Worm (Caenorhabditis elegans) whole organism, late embryonic: ENCODE results near the gene clc-31.

ENCODE experiments used
- C38D4.7 ChIP-seq: fragments of 200-800 bp; sonication (Bioruptor generic); optimal IDR thresholded peaks from 2 replicates; lab custom pipeline; 2018; ENCODE audit warnings: mild to moderate bottlenecking, missing genetic modification characterization, moderate library complexity, missing compliant biosample characterization
- ceh-22 ChIP-seq: sonication (generic microtip); optimal IDR thresholded peaks from 2 replicates; lab custom pipeline; 2017; ENCODE audit warnings: missing biosample characterization, missing genetic modification characterization
- dmd-4 ChIP-seq: sonication (generic microtip); optimal IDR thresholded peaks from 2 replicates; lab custom pipeline; 2016; ENCODE audit warnings: borderline replicate concordance, missing genetic modification characterization, missing compliant biosample characterization
- fkh-10 ChIP-seq: fragments of 150-350 bp; optimal IDR thresholded peaks from 2 replicates; lab custom pipeline; 2014; ENCODE audit warnings: missing biosample characterization, missing genetic modification reagents, missing genetic modification characterization
- hlh-13 ChIP-seq: fragments of 200-800 bp; sonication (Bioruptor generic); optimal IDR thresholded peaks from 2 replicates; lab custom pipeline; 2018; ENCODE audit warnings: mild to moderate bottlenecking, missing genetic modification characterization, missing compliant biosample characterization
- hlh-8 ChIP-seq: sonication (generic microtip); optimal IDR thresholded peaks from 2 replicates; lab custom pipeline; 2016; ENCODE audit warnings: missing genotype, missing genetic modification characterization, missing compliant biosample characterization
- nhr-11 ChIP-seq: fragments of 150-350 bp; optimal IDR thresholded peaks from 2 replicates; lab custom pipeline; 2014; ENCODE audit warnings: missing biosample characterization, missing genetic modification characterization
- npax-4 ChIP-seq: sonication (generic microtip); optimal IDR thresholded peaks from 2 replicates; lab custom pipeline; 2016; ENCODE audit warnings: missing genetic modification characterization, missing compliant biosample characterization
- pha-4 ChIP-seq: fragments of 150-350 bp; optimal IDR thresholded peaks from 2 replicates; lab custom pipeline; 2018; ENCODE audit warnings: missing biosample characterization, missing genetic modification reagents, missing genetic modification characterization
- sox-2 ChIP-seq: fragments of 200-800 bp; sonication (Bioruptor generic); IDR thresholded peaks from 2 replicates; pipeline ENCODE4 v1.3.6; 2022; ENCODE audit warnings: missing genetic modification reagents, missing genetic modification characterization, missing compliant biosample characterization
- sox-4 ChIP-seq: sonication (generic microtip); optimal IDR thresholded peaks from 2 replicates; lab custom pipeline; 2017; ENCODE audit warnings: mild to moderate bottlenecking, missing genetic modification characterization, inconsistent platforms, missing compliant biosample characterization
- tbx-2 ChIP-seq: sonication (generic microtip); optimal IDR thresholded peaks from 2 replicates; lab custom pipeline; 2016; ENCODE audit warnings: missing genetic modification characterization, missing compliant biosample characterization
- unc-55 ChIP-seq: sonication (generic microtip); optimal IDR thresholded peaks from 2 replicates; lab custom pipeline; 2017; ENCODE audit warnings: missing biosample characterization, missing genetic modification reagents, missing genetic modification characterization

- TF ChIP-seq unc-55 (GFP tag; lab: Kevin White, UChicago): no peak
- no peak for TF ChIP-seq nhr-11 (tag; lab: Kevin White, UChicago)
- no peak for TF ChIP-seq pha-4 (tag; lab: Kevin White, UChicago)
- TF ChIP-seq hlh-13: no peak
- no peak for TF ChIP-seq fkh-10 (GFP tag; lab: Kevin White, UChicago)
- TF ChIP-seq sox-2 (GFP tag; lab: Robert Waterston, UW): no peak
- TF ChIP-seq sox-4 (tag; lab: Kevin White, UChicago): no peak
- TF ChIP-seq C38D4.7 (GFP tag; lab: Kevin White, UChicago): no peak
- TF ChIP-seq ceh-22 (tag; lab: Kevin White, UChicago): no peak
- no peak for TF ChIP-seq npax-4 (tag; lab: Kevin White, UChicago)
- no peak for TF ChIP-seq hlh-8 (tag; lab: Kevin White, UChicago)
- TF ChIP-seq dmd-4: no peak
- TF ChIP-seq tbx-2 (tag; lab: Kevin White, UChicago): no peak
Measured at ce11 chrII:299684-300083, 40.6 kb upstream of the clc-31 start, which contains the start of gene K01A2.6.
